Fruit fly (Drosophila melanogaster): ENCODE results near the gene CG4360.

CG4360 gene

dm6 chr3R:20327572-20328483, at the start of gene CG4360, which contains the start of gene Sirt2:
TSS of gene CG4360 (minus strand) at chr3R:20328003.
TSS of gene Sirt2 (plus strand) at chr3R:20328465.
- peak; percentile 25 for TF ChIP-seq Sp1 (GFP tag; optimal IDR thresholded peaks at IDR 0.05)
- no peak for TF ChIP-seq dmrt93B (GFP tag; optimal IDR thresholded peaks at IDR 0.05)
- peak; percentile 12 for TF ChIP-seq psq (GFP tag; optimal IDR thresholded peaks at IDR 0.05)
- TF ChIP-seq OdsH (GFP tag; optimal IDR thresholded peaks at IDR 0.05) = peak; percentile 36
- TF ChIP-seq Rel (GFP tag; optimal IDR thresholded peaks at IDR 0.05) = no peak
- TF ChIP-seq Rel (tag; optimal IDR thresholded peaks at IDR 0.05) = peak; percentile 73
- no peak for TF ChIP-seq tai (GFP tag; optimal IDR thresholded peaks at IDR 0.05)
- peak; percentile 26 for TF ChIP-seq fru (GFP tag; optimal IDR thresholded peaks at IDR 0.05)
- TF ChIP-seq Jra (GFP tag; optimal IDR thresholded peaks at IDR 0.05) = peak; percentile 54
- peak; percentile 50 for TF ChIP-seq rgr (GFP tag; optimal IDR thresholded peaks at IDR 0.05)
- no peak for TF ChIP-seq jim (GFP tag; optimal IDR thresholded peaks at IDR 0.05)
- TF ChIP-seq Dfd (GFP tag; optimal IDR thresholded peaks at IDR 0.05) = no peak
- TF ChIP-seq Hr78 (GFP tag; optimal IDR thresholded peaks at IDR 0.05) = no peak
- TF ChIP-seq CrebA (GFP tag; optimal IDR thresholded peaks at IDR 0.05; ENCODE audit: borderline replicate concordance) = no peak
- TF ChIP-seq Mio (GFP tag; optimal IDR thresholded peaks at IDR 0.05) = no peak
- TF ChIP-seq CG32264 (GFP tag; optimal IDR thresholded peaks at IDR 0.05) = no peak
- peak; percentile 12 for TF ChIP-seq dsf (GFP tag; optimal IDR thresholded peaks at IDR 0.05; ENCODE audit: borderline replicate concordance)
- TF ChIP-seq pan (optimal IDR thresholded peaks at IDR 0.05) = no peak
- peak; percentile 41 for TF ChIP-seq h (GFP tag; optimal IDR thresholded peaks at IDR 0.05)
- TF ChIP-seq sv (GFP tag; optimal IDR thresholded peaks at IDR 0.05) = no peak
- TF ChIP-seq Myc (optimal IDR thresholded peaks at IDR 0.05) = peak; percentile 87
- TF ChIP-seq CG9705 (GFP tag; optimal IDR thresholded peaks at IDR 0.05) = no peak
- TF ChIP-seq HLH106 (tag; optimal IDR thresholded peaks at IDR 0.05) = peak; percentile 49
- no peak for TF ChIP-seq Hnf4 (GFP tag; optimal IDR thresholded peaks at IDR 0.05)
- TF ChIP-seq usp (GFP tag; optimal IDR thresholded peaks at IDR 0.05) = no peak
- TF ChIP-seq GATAd (GFP tag; optimal IDR thresholded peaks at IDR 0.05) = no peak
- TF ChIP-seq N (GFP tag; optimal IDR thresholded peaks at IDR 0.05) = no peak
- peak in 1 of 2 experiments; percentile 43 for TF ChIP-seq foxo (GFP tag; optimal IDR thresholded peaks at IDR 0.05)
- no peak for TF ChIP-seq br (GFP tag; optimal IDR thresholded peaks at IDR 0.05)
- no peak for TF ChIP-seq dl (GFP tag; optimal IDR thresholded peaks at IDR 0.05; ENCODE audit: insufficient read depth in 1 of 2, partially characterized antibody in 2 of 2)
- peak; percentile 21 for TF ChIP-seq ey (GFP tag; optimal IDR thresholded peaks at IDR 0.05)
- peak; percentile 82 for TF ChIP-seq woc (GFP tag; optimal IDR thresholded peaks at IDR 0.05)
- TF ChIP-seq Hr83 (GFP tag; optimal IDR thresholded peaks at IDR 0.05; ENCODE audit: poor library complexity, severe bottlenecking) = peak; percentile 91
- no peak for TF ChIP-seq Vsx2 (GFP tag; optimal IDR thresholded peaks at IDR 0.05; ENCODE audit: partially characterized antibody)
- no peak for TF ChIP-seq Abd-B (GFP tag; optimal IDR thresholded peaks at IDR 0.05)
- no peak for TF ChIP-seq brk (GFP tag; optimal IDR thresholded peaks at IDR 0.05)
- no peak for TF ChIP-seq sage (GFP tag; optimal IDR thresholded peaks at IDR 0.05)
- no peak for TF ChIP-seq Dif (GFP tag; optimal IDR thresholded peaks at IDR 0.05; ENCODE audit: partially characterized antibody)
- TF ChIP-seq lola (GFP tag; optimal IDR thresholded peaks at IDR 0.05) = no peak

dm6 chr3R:20360008-20360407, 32.2 kb upstream of the CG4360 start, which contains the start of gene MtnC:
TSS of gene MtnC (plus strand) at chr3R:20360308.
- TF ChIP-seq N (GFP tag; optimal IDR thresholded peaks at IDR 0.05) = no peak
- TF ChIP-seq rgr (GFP tag; optimal IDR thresholded peaks at IDR 0.05) = no peak
- TF ChIP-seq tai (GFP tag; optimal IDR thresholded peaks at IDR 0.05) = no peak
- no peak for TF ChIP-seq Hr78 (GFP tag; optimal IDR thresholded peaks at IDR 0.05)
- no peak for TF ChIP-seq Dif (GFP tag; optimal IDR thresholded peaks at IDR 0.05; ENCODE audit: partially characterized antibody)
- TF ChIP-seq ey (GFP tag; optimal IDR thresholded peaks at IDR 0.05) = no peak
- TF ChIP-seq dsf (GFP tag; optimal IDR thresholded peaks at IDR 0.05; ENCODE audit: borderline replicate concordance) = no peak
- no peak for TF ChIP-seq HLH106 (tag; optimal IDR thresholded peaks at IDR 0.05)
- no peak for TF ChIP-seq fru (GFP tag; optimal IDR thresholded peaks at IDR 0.05)
- no peak for TF ChIP-seq GATAd (GFP tag; optimal IDR thresholded peaks at IDR 0.05)
- TF ChIP-seq sage (GFP tag; optimal IDR thresholded peaks at IDR 0.05) = no peak
- no peak for TF ChIP-seq Hnf4 (GFP tag; optimal IDR thresholded peaks at IDR 0.05)
- TF ChIP-seq lola (GFP tag; optimal IDR thresholded peaks at IDR 0.05) = no peak
- no peak for TF ChIP-seq Rel (GFP tag; optimal IDR thresholded peaks at IDR 0.05)
- no peak for TF ChIP-seq Rel (tag; optimal IDR thresholded peaks at IDR 0.05)
- no peak for TF ChIP-seq Dfd (GFP tag; optimal IDR thresholded peaks at IDR 0.05)
- TF ChIP-seq psq (GFP tag; optimal IDR thresholded peaks at IDR 0.05) = no peak
- no peak for TF ChIP-seq Sp1 (GFP tag; optimal IDR thresholded peaks at IDR 0.05)
